Fruit fly (Drosophila melanogaster): Measurements from ENCODE around the gene Rph.

DNA sequence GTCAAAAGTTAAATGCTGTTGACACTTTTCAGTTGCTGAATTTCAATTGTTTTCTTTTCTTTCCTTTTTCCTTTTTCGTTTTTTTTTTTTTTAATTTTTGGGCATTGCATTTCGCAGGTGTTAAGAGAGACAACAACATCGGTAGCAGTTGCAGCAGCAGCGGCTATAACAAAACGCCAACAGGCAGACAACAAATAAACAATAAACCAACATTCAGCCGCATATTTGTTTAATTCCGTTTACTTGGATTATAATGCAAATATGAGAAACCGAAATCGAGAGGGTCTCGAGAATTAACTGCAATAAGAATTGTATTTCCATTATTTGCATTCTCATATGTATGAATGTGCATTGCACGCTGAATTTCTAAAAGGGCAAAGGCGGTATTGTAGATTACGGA lies 29.4 kb downstream of the Rph start:
- TF ChIP-seq kay (GFP tag; ENCODE audit: borderline replicate concordance) (no peak), CG14711 (tag; optimal IDR thresholded peaks at IDR 0.05) (no peak), CG7045 (GFP tag; optimal IDR thresholded peaks at IDR 0.05) (no peak), ovo (GFP tag; optimal IDR thresholded peaks at IDR 0.05) (no peak), CG33017 (tag; optimal IDR thresholded peaks at IDR 0.05) (no peak), CG12768 (GFP tag; optimal IDR thresholded peaks at IDR 0.05) (no peak), pad (GFP tag; optimal IDR thresholded peaks at IDR 0.05) (no peak), Hr96 (GFP tag; optimal IDR thresholded peaks at IDR 0.05) (no peak)

All from whole organism, adult.